Fruit fly (Drosophila melanogaster): ENCODE results near the gene toc.

Gene toc

dm6 chr2L:3121745-3122144 is 22.8 kb downstream of the toc start (continued):
- TF ChIP-seq CG12659 (GFP tag; optimal IDR thresholded peaks at IDR 0.05) (no peak), da (GFP tag; optimal IDR thresholded peaks at IDR 0.05) (no peak), HHEX (GFP tag; optimal IDR thresholded peaks at IDR 0.05) (peak; percentile 35), CG31441 (GFP tag; IDR thresholded peaks at IDR 0.05) (no peak; the same call in 1 of the 2 replicates), yki (optimal IDR thresholded peaks at IDR 0.05) (no peak), CG6272 (GFP tag; IDR thresholded peaks at IDR 0.05) (no peak), Kr (GFP tag; optimal IDR thresholded peaks at IDR 0.05) (no peak), CG12942 (GFP tag; optimal IDR thresholded peaks at IDR 0.05) (no peak), CG11723 (GFP tag; optimal IDR thresholded peaks at IDR 0.05) (no peak), pita (GFP tag; optimal IDR thresholded peaks at IDR 0.05) (no peak), PHDP (tag; optimal IDR thresholded peaks at IDR 0.05) (peak; percentile 42), fd102C (GFP tag; optimal IDR thresholded peaks at IDR 0.05) (no peak), sob (GFP tag; IDR thresholded peaks at IDR 0.05) (peak; percentile 32; the same call in 1 of the 2 replicates), CG4730 (GFP tag; IDR thresholded peaks at IDR 0.05) (no peak), CG17612 (GFP tag; IDR thresholded peaks at IDR 0.05) (no peak), CG4328 (GFP tag; optimal IDR thresholded peaks at IDR 0.05) (no peak), Ssrp (tag; optimal IDR thresholded peaks at IDR 0.05) (no peak), Hand (GFP tag; optimal IDR thresholded peaks at IDR 0.05) (peak; percentile 20), jing (GFP tag; optimal IDR thresholded peaks at IDR 0.05) (no peak), tio (GFP tag; optimal IDR thresholded peaks at IDR 0.05) (no peak), dpn (GFP tag; optimal IDR thresholded peaks at IDR 0.05) (no peak), zen2 (GFP tag; IDR thresholded peaks at IDR 0.05; ENCODE audit: partially characterized antibody) (no peak), gcm2 (GFP tag; optimal IDR thresholded peaks at IDR 0.05) (no peak), CG2889 (GFP tag; IDR thresholded peaks at IDR 0.05) (no peak), CG18476 (GFP tag; optimal IDR thresholded peaks at IDR 0.05) (no peak), Fer2 (tag; optimal IDR thresholded peaks at IDR 0.05) (no peak), stc (GFP tag; IDR thresholded peaks at IDR 0.05) (no peak), sens-2 (GFP tag; IDR thresholded peaks at IDR 0.05) (no peak; the same call in 1 of the 2 replicates), zf30C (GFP tag; optimal IDR thresholded peaks at IDR 0.05) (no peak), CG17359 (tag; optimal IDR thresholded peaks at IDR 0.05) (no peak), Ada2b (GFP tag; IDR thresholded peaks at IDR 0.05) (no peak), chm (GFP tag; IDR thresholded peaks at IDR 0.05) (no peak), Atf6 (GFP tag; IDR thresholded peaks at IDR 0.05) (0 out of 2 replicates have a peak, but pooled peaks have one; percentile 8), CG1603 (tag; optimal IDR thresholded peaks at IDR 0.05) (no peak), Lhr (GFP tag; optimal IDR thresholded peaks at IDR 0.05) (no peak), ATbp (GFP tag; optimal IDR thresholded peaks at IDR 0.05) (peak; percentile 49), CG3407 (GFP tag; optimal IDR thresholded peaks at IDR 0.05) (peak; percentile 46), Hr78 (GFP tag; optimal IDR thresholded peaks at IDR 0.05) (no peak), hkb (optimal IDR thresholded peaks at IDR 0.05) (no peak), hkb (GFP tag; IDR thresholded peaks at IDR 0.05) (peak; percentile 21; the same call in 1 of the 2 replicates), Ets65A (GFP tag) (no peak), Pdp1 (GFP tag; optimal IDR thresholded peaks at IDR 0.05) (no peak), salm (tag; optimal IDR thresholded peaks at IDR 0.05) (no peak), Sox102F (GFP tag; optimal IDR thresholded peaks at IDR 0.05) (no peak), Elba2 (GFP tag; optimal IDR thresholded peaks at IDR 0.05) (no peak), phol (tag; optimal IDR thresholded peaks at IDR 0.05) (no peak), lilli (GFP tag; optimal IDR thresholded peaks at IDR 0.05) (no peak), CG14710 (tag; optimal IDR thresholded peaks at IDR 0.05) (no peak), CrebB (tag; optimal IDR thresholded peaks at IDR 0.05) (peak; percentile 24), az2 (GFP tag; optimal IDR thresholded peaks at IDR 0.05) (no peak), CG3995 (GFP tag; optimal IDR thresholded peaks at IDR 0.05) (no peak), CG17328 (GFP tag; IDR thresholded peaks at IDR 0.05) (no peak)
